Fruit fly (Drosophila melanogaster) whole organism, embryonic: ENCODE data around the gene CG13012.

Experiments used
- Abd-B ChIP-seq: fragments of 200-800 bp; sonication (Bioruptor generic); optimal IDR thresholded peaks from 2 replicates; lab custom pipeline; 2018; ENCODE audit warnings: missing biosample characterization, mild to moderate bottlenecking, missing genetic modification characterization, moderate library complexity
- Awh ChIP-seq: fragments of 200-800 bp; sonication (Bioruptor generic); IDR thresholded peaks from 2 replicates; pipeline ENCODE4, ENCODE4 v1.3.6; 2022; ENCODE audit warnings: missing biosample characterization, missing genetic modification characterization
- CG10321 ChIP-seq: fragments of 200-800 bp; sonication (Bioruptor generic); IDR thresholded peaks from 2 replicates; pipeline ENCODE4 v1.3.6; 2022; ENCODE audit warnings: missing biosample characterization, missing genetic modification characterization
- CG10654 ChIP-seq: fragments of 200-800 bp; sonication (Bioruptor generic); optimal IDR thresholded peaks from 2 replicates; lab custom pipeline; 2016; ENCODE audit warnings: missing biosample characterization, missing genetic modification characterization
- CG11085 ChIP-seq: fragments of 200-800 bp; sonication (Bioruptor generic); IDR thresholded peaks from 2 replicates; pipeline ENCODE4 v1.3.6; 2022; ENCODE audit warnings: missing biosample characterization, missing genetic modification characterization
- CG12219 ChIP-seq: fragments of 200-800 bp; sonication (Bioruptor generic); optimal IDR thresholded peaks from 3 replicates; lab custom pipeline; 2018; ENCODE audit warnings: missing biosample characterization, mild to moderate bottlenecking, missing genetic modification characterization
- CG1602 ChIP-seq: fragments of 200-800 bp; sonication (Bioruptor generic); optimal IDR thresholded peaks from 3 replicates; lab custom pipeline; 2016; ENCODE audit warnings: missing biosample characterization, missing genetic modification characterization
- CG17568 ChIP-seq: fragments of 200-800 bp; sonication (Bioruptor generic); optimal IDR thresholded peaks from 2 replicates; lab custom pipeline; 2018; ENCODE audit warnings: missing biosample characterization, mild to moderate bottlenecking, missing genetic modification characterization, moderate library complexity
- CG3065 ChIP-seq: fragments of 200-800 bp; sonication (Bioruptor generic); optimal IDR thresholded peaks from 2 replicates; lab custom pipeline; 2016; ENCODE audit warnings: missing biosample characterization, missing genetic modification characterization
- CG3163 ChIP-seq: fragments of 200-800 bp; sonication (Bioruptor generic); optimal IDR thresholded peaks from 3 replicates; lab custom pipeline; 2016; ENCODE audit warnings: missing biosample characterization, missing genetic modification characterization
- CG32532 ChIP-seq: fragments of 200-800 bp; sonication (Bioruptor generic); IDR thresholded peaks from 2 replicates; pipeline ENCODE4 v1.3.6; 2022; ENCODE audit warnings: missing biosample characterization, missing genetic modification characterization
- CG3995 ChIP-seq: fragments of 200-800 bp; sonication (Bioruptor generic); optimal IDR thresholded peaks from 3 replicates; lab custom pipeline; 2016; ENCODE audit warnings: missing biosample characterization, missing genetic modification characterization
- CG4328 ChIP-seq: fragments of 200-800 bp; sonication (Bioruptor generic); optimal IDR thresholded peaks from 3 replicates; lab custom pipeline; 2017; ENCODE audit warnings: missing biosample characterization, missing genetic modification reagents, missing genetic modification characterization
- CG4617 ChIP-seq: fragments of 200-800 bp; sonication (Bioruptor generic); optimal IDR thresholded peaks from 3 replicates; lab custom pipeline; 2016; ENCODE audit warnings: missing biosample characterization, missing genetic modification characterization, borderline replicate concordance
- CG4854 ChIP-seq: fragments of 200-800 bp; sonication (Bioruptor generic); optimal IDR thresholded peaks from 2 replicates; lab custom pipeline; 2016; ENCODE audit warnings: missing biosample characterization, missing genetic modification characterization, inconsistent platforms
- CG6813 ChIP-seq: fragments of 200-800 bp; sonication (Bioruptor generic); optimal IDR thresholded peaks from 2 replicates; lab custom pipeline; 2017; ENCODE audit warnings: missing biosample characterization, missing genetic modification characterization, mild to moderate bottlenecking, moderate library complexity, missing genetic modification reagents
- CG7271 ChIP-seq: fragments of 200-800 bp; sonication (Bioruptor generic); optimal IDR thresholded peaks from 2 replicates; lab custom pipeline; 2018; ENCODE audit warnings: missing biosample characterization, mild to moderate bottlenecking, missing genetic modification characterization, moderate library complexity
- CG7839 ChIP-seq: fragments of 200-800 bp; sonication (Bioruptor generic); optimal IDR thresholded peaks from 3 replicates; lab custom pipeline; 2018; ENCODE audit warnings: missing biosample characterization, mild to moderate bottlenecking, missing genetic modification characterization, moderate library complexity
- CG7987 ChIP-seq: fragments of 200-800 bp; sonication (Bioruptor generic); optimal IDR thresholded peaks from 2 replicates; lab custom pipeline; 2018; ENCODE audit warnings: missing biosample characterization, mild to moderate bottlenecking, missing genetic modification characterization, moderate library complexity
- CG9437 ChIP-seq: fragments of 200-800 bp; sonication (Bioruptor generic); optimal IDR thresholded peaks from 2 replicates; lab custom pipeline; 2018; ENCODE audit warnings: missing biosample characterization, mild to moderate bottlenecking, missing genetic modification characterization
- CG9932 ChIP-seq: fragments of 200-800 bp; sonication (Bioruptor generic); IDR thresholded peaks from 2 replicates; pipeline ENCODE4 v1.3.6; 2022; ENCODE audit warnings: missing biosample characterization, missing genetic modification characterization
- CrebB ChIP-seq: fragments of 200-800 bp; sonication (Bioruptor generic); optimal IDR thresholded peaks from 3 replicates; lab custom pipeline; 2018; ENCODE audit warnings: missing biosample characterization, mild to moderate bottlenecking, missing genetic modification characterization
- Gug ChIP-seq: fragments of 200-800 bp; sonication (Bioruptor generic); IDR thresholded peaks from 4 replicates; pipeline ENCODE4 v1.3.6; 2022; ENCODE audit warnings: missing biosample characterization, missing genetic modification characterization
- HmgD ChIP-seq: fragments of 200-800 bp; sonication (Bioruptor generic); optimal IDR thresholded peaks from 3 replicates; lab custom pipeline; 2016; ENCODE audit warnings: missing biosample characterization, missing genetic modification characterization
- Oaz ChIP-seq: fragments of 200-800 bp; sonication (Bioruptor generic); IDR thresholded peaks from 2 replicates; pipeline ENCODE4 v1.3.6; 2022; ENCODE audit warnings: missing biosample characterization, missing genetic modification characterization
- Sox102F ChIP-seq: fragments of 200-800 bp; sonication (Bioruptor generic); optimal IDR thresholded peaks from 2 replicates; lab custom pipeline; 2018; ENCODE audit warnings: missing biosample characterization, mild to moderate bottlenecking, missing genetic modification characterization, moderate library complexity
- ac ChIP-seq: fragments of 200-800 bp; sonication (Bioruptor generic); optimal IDR thresholded peaks from 3 replicates; lab custom pipeline; 2017; ENCODE audit warnings: missing biosample characterization, mild to moderate bottlenecking, missing genetic modification characterization
- bsh ChIP-seq, 2 experiments: fragments of 200-800 bp; sonication (Bioruptor generic); optimal IDR thresholded peaks; 2 replicates each; lab custom pipeline; 2017 to 2018; ENCODE audit warnings: mild to moderate bottlenecking in 2 of 2, missing biosample characterization in 2 of 2, missing genetic modification characterization in 2 of 2, moderate library complexity in 1 of 2
- dpn ChIP-seq, 2 experiments: fragments of 200-800 bp; sonication (Bioruptor generic); optimal IDR thresholded peaks; 3 replicates each; lab custom pipeline; 2016; ENCODE audit warnings: missing biosample characterization in 2 of 2, missing genetic modification characterization in 2 of 2
- esg ChIP-seq: fragments of 200-800 bp; sonication (Bioruptor generic); conservative IDR thresholded peaks from 2 replicates; pipeline ENCODE4 v1.3.6; 2022; ENCODE audit warnings: missing biosample characterization, missing genetic modification characterization
- fru ChIP-seq: fragments of >200 bp; optimal IDR thresholded peaks from 2 replicates; lab custom pipeline; 2017
- fu2 ChIP-seq: fragments of 200-800 bp; sonication (Bioruptor generic); optimal IDR thresholded peaks from 2 replicates; lab custom pipeline; 2016; ENCODE audit warnings: missing biosample characterization, missing genetic modification characterization
- gem ChIP-seq: fragments of 200-800 bp; sonication (Bioruptor generic); optimal IDR thresholded peaks from 2 replicates; lab custom pipeline; 2019; ENCODE audit warnings: missing biosample characterization, mild to moderate bottlenecking, missing genetic modification characterization, moderate library complexity
- grau ChIP-seq: fragments of 200-800 bp; optimal IDR thresholded peaks from 3 replicates; lab custom pipeline; 2019; ENCODE audit warnings: missing biosample characterization, mild to moderate bottlenecking, missing genetic modification characterization, moderate library complexity
- ham ChIP-seq: fragments of 200-800 bp; sonication (Bioruptor generic); IDR thresholded peaks from 2 replicates; pipeline ENCODE4 v1.3.6; 2022; ENCODE audit warnings: missing biosample characterization, missing genetic modification characterization
- kah ChIP-seq: fragments of 200-800 bp; sonication (Bioruptor generic); optimal IDR thresholded peaks from 2 replicates; lab custom pipeline; 2018; ENCODE audit warnings: missing biosample characterization, mild to moderate bottlenecking, missing genetic modification characterization
- klu ChIP-seq: fragments of 200-800 bp; sonication (Bioruptor generic); IDR thresholded peaks from 2 replicates; pipeline ENCODE4 v1.3.6; 2022; ENCODE audit warnings: missing biosample characterization, missing genetic modification characterization
- knrl ChIP-seq: fragments of 200-800 bp; sonication (Bioruptor generic); IDR thresholded peaks from 3 replicates; pipeline ENCODE4 v1.3.6; 2022; ENCODE audit warnings: missing biosample characterization, missing genetic modification characterization; ENCODE audit not compliant: partially characterized antibody
- nerfin-2 ChIP-seq: fragments of 200-800 bp; sonication (Bioruptor generic); IDR thresholded peaks from 2 replicates; pipeline ENCODE4 v1.3.6; 2022; ENCODE audit warnings: missing biosample characterization, missing genetic modification characterization; ENCODE audit not compliant: partially characterized antibody
- nom ChIP-seq: fragments of 200-800 bp; sonication (Bioruptor generic); optimal IDR thresholded peaks from 2 replicates; lab custom pipeline; 2017; ENCODE audit warnings: missing biosample characterization, missing genetic modification characterization, mild to moderate bottlenecking, moderate library complexity, missing genetic modification reagents
- pb ChIP-seq: fragments of 200-800 bp; sonication (Bioruptor generic); optimal IDR thresholded peaks from 3 replicates; lab custom pipeline; 2016; ENCODE audit warnings: missing biosample characterization, missing genetic modification characterization
- phol ChIP-seq: fragments of 200-800 bp; sonication (Bioruptor generic); optimal IDR thresholded peaks from 3 replicates; lab custom pipeline; 2018; ENCODE audit warnings: missing biosample characterization, mild to moderate bottlenecking, missing genetic modification characterization, moderate library complexity
- slou ChIP-seq: fragments of 200-800 bp; sonication (Bioruptor generic); optimal IDR thresholded peaks from 3 replicates; lab custom pipeline; 2016; ENCODE audit warnings: missing biosample characterization, missing genetic modification characterization
- sr ChIP-seq: fragments of 200-800 bp; sonication (Bioruptor generic); IDR thresholded peaks from 3 replicates; pipeline ENCODE4 v1.3.6; 2022; ENCODE audit warnings: missing biosample characterization, missing genetic modification characterization
- stc ChIP-seq: fragments of 200-800 bp; sonication (Bioruptor generic); IDR thresholded peaks from 2 replicates; pipeline ENCODE4 v1.3.6; 2022; ENCODE audit warnings: missing biosample characterization, missing genetic modification characterization
- sug ChIP-seq: fragments of 200-800 bp; optimal IDR thresholded peaks from 2 replicates; lab custom pipeline; 2019; ENCODE audit warnings: missing biosample characterization, mild to moderate bottlenecking, missing genetic modification characterization, moderate library complexity
- tin ChIP-seq: fragments of 200-800 bp; sonication (Bioruptor generic); optimal IDR thresholded peaks from 3 replicates; lab custom pipeline; 2016; ENCODE audit warnings: missing biosample characterization, missing genetic modification characterization
- wek ChIP-seq: fragments of 200-800 bp; sonication (Bioruptor generic); optimal IDR thresholded peaks from 3 replicates; lab custom pipeline; 2018; ENCODE audit warnings: missing biosample characterization, mild to moderate bottlenecking, missing genetic modification characterization, moderate library complexity
- wor ChIP-seq: fragments of 200-800 bp; sonication (Bioruptor generic); IDR thresholded peaks from 2 replicates; pipeline ENCODE4 v1.3.6; 2022; ENCODE audit warnings: missing biosample characterization, missing genetic modification characterization

The CG13012 gene

dm6 chrX:16640260-16641100, 36.1 kb downstream of the CG13012 start, which contains the start of the genes SNRPG and mthl1 (continued):
- TF ChIP-seq pb (GFP tag; lab: Kevin White, UChicago) (peak; percentile 49), ac (GFP tag; lab: Kevin White, UChicago) (no peak), kah (no peak), Abd-B (GFP tag; lab: Kevin White, UChicago) (peak; percentile 87), CrebB (tag; lab: Kevin White, UChicago) (peak; percentile 47), slou (GFP tag; lab: Kevin White, UChicago) (peak; percentile 74), nerfin-2 (GFP tag; lab: Robert Waterston, UW) (no peak), knrl (GFP tag; lab: Robert Waterston, UW) (peak; percentile 75), Oaz (peak; percentile 85), CG9932 (peak; percentile 95), Sox102F (GFP tag; lab: Kevin White, UChicago) (peak; percentile 79), wek (GFP tag; lab: Kevin White, UChicago) (no peak), CG6813 (no peak), CG32532 (peak; percentile 96), CG4328 (GFP tag; lab: Kevin White, UChicago) (peak; percentile 32), HmgD (GFP tag; lab: Kevin White, UChicago) (peak; percentile 38), CG10654 (peak; percentile 68), CG4854 (GFP tag; lab: Kevin White, UChicago) (peak; percentile 63), sug (tag; lab: Kevin White, UChicago) (peak; percentile 43), CG7271 (tag; lab: Kevin White, UChicago) (no peak), CG3065 (GFP tag; lab: Kevin White, UChicago) (peak; percentile 24), grau (peak; percentile 67), wor (peak; percentile 86), bsh (GFP tag; optimal IDR thresholded peaks at IDR 0.05; lab: Kevin White, UChicago) (peak in 1 of 2 experiments; percentile 64), ham (GFP tag; lab: Robert Waterston, UW) (peak; percentile 77; the same call in 1 of the 2 replicates), stc (GFP tag; lab: Robert Waterston, UW) (peak; percentile 69; the same call in 1 of the 2 replicates), CG1602 (GFP tag; lab: Kevin White, UChicago) (peak; percentile 80), esg (GFP tag; lab: Robert Waterston, UW) (peak; percentile 94), fu2 (GFP tag; lab: Kevin White, UChicago) (peak; percentile 75), CG3163 (GFP tag; lab: Kevin White, UChicago) (peak; percentile 43), Gug (GFP tag; lab: Robert Waterston, UW) (peak; percentile 98), CG10321 (GFP tag; lab: Robert Waterston, UW) (no peak), CG17568 (GFP tag; lab: Kevin White, UChicago) (no peak), klu (peak; percentile 89), Awh (peak; percentile 90), tin (peak; percentile 84), CG7987 (GFP tag; lab: Kevin White, UChicago) (peak; percentile 8), CG12219 (GFP tag; lab: Kevin White, UChicago) (peak; percentile 23), CG9437 (GFP tag; lab: Kevin White, UChicago) (peak; percentile 56), sr (GFP tag; lab: Robert Waterston, UW) (peak; percentile 71; the same call in 1 of the 3 replicates), CG11085 (GFP tag; lab: Robert Waterston, UW) (peak; percentile 87), phol (tag; lab: Kevin White, UChicago) (peak; percentile 84), fru (lab: Kevin White, UChicago) (no peak), gem (tag; lab: Kevin White, UChicago) (peak; percentile 87), CG7839 (tag; lab: Kevin White, UChicago) (peak; percentile 85), dpn (GFP tag; optimal IDR thresholded peaks at IDR 0.05; lab: Kevin White, UChicago) (peak; percentile 38 to 81), CG4617 (peak; percentile 34), nom (GFP tag; lab: Kevin White, UChicago) (peak; percentile 31), CG3995 (GFP tag; lab: Kevin White, UChicago) (peak; percentile 79)
